Worm (Caenorhabditis elegans) whole organism, late embryonic: ENCODE data around the gene epg-3.

Source experiments
- C38D4.7 ChIP-seq: fragments of 200-800 bp; sonication (Bioruptor generic); optimal IDR thresholded peaks from 2 replicates; lab custom pipeline; 2018; ENCODE audit warnings: mild to moderate bottlenecking, missing genetic modification characterization, moderate library complexity, missing compliant biosample characterization
- K09A11.1 ChIP-seq: sonication (generic microtip); optimal IDR thresholded peaks from 2 replicates; lab custom pipeline; 2017; ENCODE audit warnings: antibody characterized with exemption, mild to moderate bottlenecking, missing genetic modification characterization, missing compliant biosample characterization; ENCODE audit not compliant: insufficient read depth
- ama-1 ChIP-seq: fragments of 150-350 bp; optimal IDR thresholded peaks from 2 replicates; lab custom pipeline; 2014
- ceh-24 ChIP-seq: sonication (generic microtip); optimal IDR thresholded peaks from 2 replicates; lab custom pipeline; 2016; ENCODE audit warnings: mild to moderate bottlenecking, missing genetic modification characterization, missing compliant biosample characterization
- che-1 ChIP-seq: sonication (generic microtip); optimal IDR thresholded peaks from 2 replicates; lab custom pipeline; 2016; ENCODE audit warnings: mild to moderate bottlenecking, missing genetic modification characterization, missing compliant biosample characterization
- dmd-4 ChIP-seq: sonication (generic microtip); optimal IDR thresholded peaks from 2 replicates; lab custom pipeline; 2016; ENCODE audit warnings: borderline replicate concordance, missing genetic modification characterization, missing compliant biosample characterization
- gmeb-2 ChIP-seq: sonication (generic microtip); optimal IDR thresholded peaks from 2 replicates; lab custom pipeline; 2016; ENCODE audit warnings: missing genetic modification characterization, inconsistent platforms, missing compliant biosample characterization
- lin-11 ChIP-seq: fragments of 200-800 bp; sonication (Bioruptor generic); optimal IDR thresholded peaks from 2 replicates; lab custom pipeline; 2018; ENCODE audit warnings: mild to moderate bottlenecking, missing genetic modification characterization, missing compliant biosample characterization
- pha-4 ChIP-seq: fragments of 150-350 bp; optimal IDR thresholded peaks from 2 replicates; lab custom pipeline; 2018; ENCODE audit warnings: missing biosample characterization, missing genetic modification reagents, missing genetic modification characterization
- sox-4 ChIP-seq: sonication (generic microtip); optimal IDR thresholded peaks from 2 replicates; lab custom pipeline; 2017; ENCODE audit warnings: mild to moderate bottlenecking, missing genetic modification characterization, inconsistent platforms, missing compliant biosample characterization
- tbx-2 ChIP-seq: sonication (generic microtip); optimal IDR thresholded peaks from 2 replicates; lab custom pipeline; 2016; ENCODE audit warnings: missing genetic modification characterization, missing compliant biosample characterization
- unc-3 ChIP-seq, 2 experiments: fragments of 200-800 bp in 1 of 2; sonication (Bioruptor generic) in 1 of 2; sonication (generic microtip) in 1 of 2; conservative IDR thresholded peaks in 1 of 2; optimal IDR thresholded peaks in 1 of 2; 2 replicates each; pipeline versions ENCODE4 v1.3.6 to Lab custom; 2016 to 2022; ENCODE audit warnings: missing compliant biosample characterization in 2 of 2, missing genetic modification characterization in 2 of 2, missing genetic modification reagents in 1 of 2
- unc-86 ChIP-seq: sonication (generic microtip); optimal IDR thresholded peaks from 2 replicates; lab custom pipeline; 2016; ENCODE audit warnings: missing genetic modification characterization, missing compliant biosample characterization
- zip-5 ChIP-seq: sonication (generic microtip); optimal IDR thresholded peaks from 2 replicates; lab custom pipeline; 2016; ENCODE audit warnings: missing genetic modification characterization, missing compliant biosample characterization

ce11 chrIII:12894207-12894606 lies 40.3 kb upstream of the epg-3 start:
- TF ChIP-seq ama-1 (lab: Kevin White, UChicago) (no peak), unc-3 (GFP tag; conservative IDR thresholded peaks at IDR 0.05; lab: Robert Waterston, UW) (no peak), unc-3 (tag; optimal IDR thresholded peaks at IDR 0.05; lab: Kevin White, UChicago) (no peak), sox-4 (tag; lab: Kevin White, UChicago) (no peak), ceh-24 (tag; lab: Kevin White, UChicago) (no peak), C38D4.7 (GFP tag; lab: Kevin White, UChicago) (no peak), K09A11.1 (tag; lab: Kevin White, UChicago) (no peak), dmd-4 (no peak), unc-86 (tag; lab: Kevin White, UChicago) (no peak), gmeb-2 (tag; lab: Kevin White, UChicago) (no peak), che-1 (no peak), tbx-2 (tag; lab: Kevin White, UChicago) (peak; percentile 46), lin-11 (tag; lab: Kevin White, UChicago) (no peak), zip-5 (tag; lab: Kevin White, UChicago) (no peak), pha-4 (no peak)
